Fruit fly (Drosophila melanogaster) whole organism: ENCODE data around the gene RpL13A.

ENCODE experiments used
- Dll ChIP-seq: fragments of >200 bp; optimal IDR thresholded peaks from 2 replicates; lab custom pipeline; 2017
- EcR ChIP-seq, 2 experiments: fragments of >200 bp; optimal IDR thresholded peaks; 2 replicates each; lab custom pipeline; 2017; ENCODE audit warnings: missing biosample characterization in 2 of 2, missing genetic modification characterization in 2 of 2, missing genetic modification reagents in 2 of 2
- pan ChIP-seq: fragments of >200 bp; optimal IDR thresholded peaks from 2 replicates; lab custom pipeline; 2017
- usp ChIP-seq: fragments of >200 bp; optimal IDR thresholded peaks from 2 replicates; lab custom pipeline; 2017; ENCODE audit warnings: missing biosample characterization, missing genetic modification characterization, mixed read lengths

- no peak for TF ChIP-seq EcR (GFP tag; optimal IDR thresholded peaks at IDR 0.05; lab: Kevin White, UChicago)
- TF ChIP-seq pan (lab: Kevin White, UChicago) = no peak
- no peak for TF ChIP-seq usp
- TF ChIP-seq Dll (lab: Kevin White, UChicago) = no peak
Measured at dm6 chr3R:5658984-5659802, 34.9 kb downstream of the RpL13A start.
